Worm (Caenorhabditis elegans): ENCODE data around the gene pcm-1.

DNA sequence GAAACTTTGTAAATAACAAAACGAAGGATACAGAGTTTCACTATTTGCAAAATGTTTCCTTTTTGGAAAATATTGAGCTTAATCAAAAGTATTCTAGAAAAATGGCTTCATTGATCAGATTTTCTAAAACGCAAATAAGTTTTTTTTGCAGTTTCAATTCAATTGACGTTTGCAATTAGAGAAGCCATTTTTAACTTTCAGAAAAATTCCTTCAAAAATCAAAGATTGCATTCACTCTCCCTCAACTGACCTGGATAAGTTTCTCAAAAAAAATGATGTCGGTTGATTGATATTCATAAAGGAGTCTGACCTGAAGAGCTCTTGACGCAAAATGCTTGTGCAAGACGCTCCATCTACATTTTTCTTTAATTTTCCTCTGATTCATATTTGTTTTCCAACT is 10.0 kb upstream of the pcm-1 start:
- TF ChIP-seq nhr-11 (tag; optimal IDR thresholded peaks at IDR 0.05) (no peak), tbx-2 (tag; optimal IDR thresholded peaks at IDR 0.05) (no peak), nhr-28 (tag; optimal IDR thresholded peaks at IDR 0.05) (no peak), unc-62 (GFP tag; optimal IDR thresholded peaks at IDR 0.05) (no peak), aly-2 (tag; optimal IDR thresholded peaks at IDR 0.05) (no peak), nhr-25 (tag; optimal IDR thresholded peaks at IDR 0.05) (no peak), elt-1 (tag; optimal IDR thresholded peaks at IDR 0.05) (no peak), daf-12 (tag; optimal IDR thresholded peaks at IDR 0.05) (no peak), mdl-1 (tag; optimal IDR thresholded peaks at IDR 0.05) (no peak)

Data from whole organism, L3 larva.